Worm (Caenorhabditis elegans): ENCODE data around the gene K10B4.1.
A peak's percentile ranks its signal among the peaks of the same experiment; 100 is the strongest.

The K10B4.1 gene

ce11 chrII:146933-147332 lies 11.7 kb downstream of the K10B4.1 start, which contains the start of gene T25D3.4:
Gene T25D3.4 (plus strand): TSS chrII:147233.
- TF ChIP-seq lin-35 (GFP tag; optimal IDR thresholded peaks at IDR 0.05) = peak in 1 of 2 experiments; percentile 23
- no peak for TF ChIP-seq elt-3 (tag; optimal IDR thresholded peaks at IDR 0.05)
- TF ChIP-seq zip-4 (GFP tag; optimal IDR thresholded peaks at IDR 0.05) = no peak
- TF ChIP-seq alr-1 (tag; optimal IDR thresholded peaks at IDR 0.05; ENCODE audit: borderline replicate concordance) = no peak
- no peak for TF ChIP-seq ceh-88 (GFP tag; IDR thresholded peaks at IDR 0.05)
- no peak for TF ChIP-seq ceh-90 (tag; optimal IDR thresholded peaks at IDR 0.05)
- no peak for TF ChIP-seq nhr-76 (tag; optimal IDR thresholded peaks at IDR 0.05)
- TF ChIP-seq pag-3 (tag; optimal IDR thresholded peaks at IDR 0.05; ENCODE audit: borderline replicate concordance, insufficient read depth) = no peak
- no peak for TF ChIP-seq irx-1 (tag; optimal IDR thresholded peaks at IDR 0.05)
- no peak for TF ChIP-seq ces-1 (GFP tag; optimal IDR thresholded peaks at IDR 0.05)
- no peak for TF ChIP-seq ets-5 (GFP tag; IDR thresholded peaks at IDR 0.05)
- TF ChIP-seq pax-3 (tag; optimal IDR thresholded peaks at IDR 0.05) = peak; percentile 48
- no peak for TF ChIP-seq C04F5.9 (tag; optimal IDR thresholded peaks at IDR 0.05)
- no peak for TF ChIP-seq hlh-17 (GFP tag; optimal IDR thresholded peaks at IDR 0.05; ENCODE audit: borderline replicate concordance)
- no peak for TF ChIP-seq elt-2 (tag; optimal IDR thresholded peaks at IDR 0.05)
- TF ChIP-seq nhr-20 (tag; optimal IDR thresholded peaks at IDR 0.05) = no peak
- TF ChIP-seq lsy-2 (tag; optimal IDR thresholded peaks at IDR 0.05) = peak in 1 of 2 experiments; percentile 49
- TF ChIP-seq nhr-47 (tag; optimal IDR thresholded peaks at IDR 0.05) = no peak
- TF ChIP-seq swsn-7 (tag; optimal IDR thresholded peaks at IDR 0.05) = no peak
- no peak for TF ChIP-seq lin-39 (tag; optimal IDR thresholded peaks at IDR 0.05)
- TF ChIP-seq C34B4.2 (tag; optimal IDR thresholded peaks at IDR 0.05) = no peak
- TF ChIP-seq nhr-90 (tag; optimal IDR thresholded peaks at IDR 0.05; ENCODE audit: poor library complexity) = peak; percentile 4
- no peak for TF ChIP-seq rnt-1 (tag; optimal IDR thresholded peaks at IDR 0.05)
- no peak for TF ChIP-seq unc-86 (tag; optimal IDR thresholded peaks at IDR 0.05)
- no peak for TF ChIP-seq mab-9 (GFP tag; IDR thresholded peaks at IDR 0.05)
- TF ChIP-seq nhr-77 (tag; optimal IDR thresholded peaks at IDR 0.05) = no peak

- TF ChIP-seq aha-1 (tag; optimal IDR thresholded peaks at IDR 0.05) = no peak
- TF ChIP-seq nhr-19 (GFP tag; conservative IDR thresholded peaks at IDR 0.05) = no peak
- no peak for TF ChIP-seq irx-1 (tag; optimal IDR thresholded peaks at IDR 0.05)
- TF ChIP-seq mab-9 (GFP tag; IDR thresholded peaks at IDR 0.05) = no peak
- no peak for TF ChIP-seq ceh-63 (GFP tag; optimal IDR thresholded peaks at IDR 0.05)
- no peak for TF ChIP-seq swsn-7 (tag; optimal IDR thresholded peaks at IDR 0.05)
- no peak for TF ChIP-seq fkh-10 (GFP tag; optimal IDR thresholded peaks at IDR 0.05)
Observed at ce11 chrII:151495-151894, 16.2 kb downstream of the K10B4.1 start.

- TF ChIP-seq egl-13 (tag; optimal IDR thresholded peaks at IDR 0.05) (no peak), lin-14 (GFP tag; optimal IDR thresholded peaks at IDR 0.05) (no peak), aly-2 (tag; optimal IDR thresholded peaks at IDR 0.05) (no peak), lin-35 (GFP tag; optimal IDR thresholded peaks at IDR 0.05) (no peak), lsy-2 (tag; optimal IDR thresholded peaks at IDR 0.05) (no peak), tlp-1 (tag; optimal IDR thresholded peaks at IDR 0.05) (no peak), isw-1 (GFP tag; IDR thresholded peaks at IDR 0.05) (no peak), unc-30 (tag; optimal IDR thresholded peaks at IDR 0.05) (no peak), lin-13 (GFP tag; optimal IDR thresholded peaks at IDR 0.05) (no peak), sox-4 (tag; optimal IDR thresholded peaks at IDR 0.05) (no peak), nhr-28 (tag; optimal IDR thresholded peaks at IDR 0.05) (no peak), egl-27 (tag; optimal IDR thresholded peaks at IDR 0.05) (no peak), hlh-17 (GFP tag; optimal IDR thresholded peaks at IDR 0.05; ENCODE audit: borderline replicate concordance) (no peak), nhr-19 (GFP tag; conservative IDR thresholded peaks at IDR 0.05) (no peak), tbx-2 (tag; optimal IDR thresholded peaks at IDR 0.05) (no peak)
Observed at ce11 chrII:152283-152682, 17.0 kb downstream of the K10B4.1 start, which contains the start of gene T25D3.3. Gene T25D3.3 (plus strand): TSS chrII:152583.
